Fruit fly (Drosophila melanogaster) whole organism, adult: ENCODE results near the gene CG34316.

Experiments used
- CG1620 ChIP-seq: fragments of 200-800 bp; sonication (Bioruptor generic); optimal IDR thresholded peaks from 2 replicates; lab custom pipeline; 2016; ENCODE audit warnings: missing biosample characterization, missing genetic modification characterization
- CG5204 ChIP-seq: fragments of 200-800 bp; sonication (Bioruptor generic); optimal IDR thresholded peaks from 2 replicates; lab custom pipeline; 2016; ENCODE audit warnings: missing biosample characterization, missing genetic modification characterization
- Mnt ChIP-seq: fragments of 200-800 bp; sonication (Bioruptor generic); optimal IDR thresholded peaks from 2 replicates; lab custom pipeline; 2016; ENCODE audit warnings: missing biosample characterization, mild to moderate bottlenecking, missing genetic modification characterization
- kay ChIP-seq: fragments of 200-800 bp; sonication (Bioruptor generic); peaks from one replicate; lab custom pipeline; 2016; ENCODE audit warnings: missing biosample characterization, missing genetic modification characterization, borderline replicate concordance

- no peak for TF ChIP-seq CG5204 (GFP tag; lab: Kevin White, UChicago)
- TF ChIP-seq kay (GFP tag; lab: Kevin White, UChicago) = no peak
- TF ChIP-seq Mnt (GFP tag; lab: Kevin White, UChicago) = no peak
- TF ChIP-seq CG1620 = no peak
These were observed 33.6 kb downstream of the CG34316 start for dm6 chr3R:15263946-15264345.
